Fruit fly (Drosophila melanogaster): Measurements from ENCODE around the gene GluProRS.

DNA sequence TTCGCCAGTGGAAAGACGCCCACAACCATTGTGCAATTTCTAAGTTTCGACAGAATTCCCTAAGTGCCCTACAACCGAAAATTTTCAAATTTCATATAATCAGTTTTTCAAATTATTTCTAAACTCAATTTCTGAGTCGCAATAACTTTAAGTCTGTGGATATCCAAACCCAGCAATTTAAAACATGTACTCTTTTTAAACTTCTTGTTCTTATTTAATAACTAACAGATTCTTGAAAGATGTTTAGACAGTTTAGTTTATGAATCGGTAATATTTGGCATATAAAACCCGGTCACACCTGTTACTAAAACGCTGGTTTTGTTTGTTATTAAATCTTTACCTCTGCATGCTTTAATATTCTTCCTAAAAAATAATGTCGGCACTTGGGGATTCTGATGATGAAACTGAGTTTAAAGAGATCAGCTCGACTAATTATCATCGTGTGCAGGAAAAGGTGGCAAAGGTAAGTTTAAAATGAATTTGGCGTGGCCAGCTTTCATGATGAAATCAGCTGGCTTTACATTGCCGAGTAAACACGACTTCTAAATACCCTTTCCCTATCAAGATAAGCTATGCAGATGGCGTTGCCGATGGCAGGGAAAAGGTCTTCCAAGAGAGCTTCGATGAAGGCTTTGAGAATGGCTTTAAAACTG is 29.1 kb downstream of the GluProRS start, which contains the start of the genes CG43998, CG43999 and CG31142:
- TF ChIP-seq psq (optimal IDR thresholded peaks at IDR 0.05), result no peak
- no peak for TF ChIP-seq CG8478 (optimal IDR thresholded peaks at IDR 0.05)
- TF ChIP-seq usp (GFP tag; optimal IDR thresholded peaks at IDR 0.05), result no peak
- TF ChIP-seq pan (optimal IDR thresholded peaks at IDR 0.05), result no peak

All from whole organism.